Fruit fly (Drosophila melanogaster) whole organism, prepupa: ENCODE data around the gene Pxt.

Experiments used
- Blimp-1 ChIP-seq: fragments of 200-800 bp; sonication (Bioruptor generic); optimal IDR thresholded peaks from 3 replicates; lab custom pipeline; 2017; ENCODE audit warnings: missing biosample characterization, missing genetic modification characterization, mild to moderate bottlenecking, moderate library complexity, missing genetic modification reagents
- CG10631 ChIP-seq: fragments of 200-800 bp; sonication (Bioruptor generic); optimal IDR thresholded peaks from 2 replicates; lab custom pipeline; 2016; ENCODE audit warnings: missing biosample characterization, missing genetic modification characterization
- CG11762 ChIP-seq: fragments of 200-800 bp; sonication (Bioruptor generic); optimal IDR thresholded peaks from 3 replicates; lab custom pipeline; 2016; ENCODE audit warnings: missing biosample characterization, missing genetic modification characterization; ENCODE audit not compliant: insufficient read depth
- CG11902 ChIP-seq: fragments of 200-800 bp; sonication (Bioruptor generic); optimal IDR thresholded peaks from 3 replicates; lab custom pipeline; 2016; ENCODE audit warnings: missing biosample characterization, missing genetic modification characterization
- CG15336 ChIP-seq: fragments of 200-800 bp; sonication (Bioruptor generic); IDR thresholded peaks from 2 replicates; pipeline ENCODE4 v1.3.6; 2022; ENCODE audit warnings: missing biosample characterization, missing genetic modification characterization
- CG1621 ChIP-seq: fragments of 200-800 bp; sonication (Bioruptor generic); optimal IDR thresholded peaks from 3 replicates; lab custom pipeline; 2018; ENCODE audit warnings: missing biosample characterization, mild to moderate bottlenecking, missing genetic modification characterization
- CG16779 ChIP-seq: fragments of 200-800 bp; sonication (Bioruptor generic); optimal IDR thresholded peaks from 3 replicates; lab custom pipeline; 2017; ENCODE audit warnings: missing biosample characterization, mild to moderate bottlenecking, missing genetic modification characterization
- CG3032 ChIP-seq: fragments of 200-800 bp; optimal IDR thresholded peaks from 2 replicates; lab custom pipeline; 2019; ENCODE audit warnings: missing biosample characterization, mild to moderate bottlenecking, missing genetic modification characterization, moderate library complexity
- CG31627 ChIP-seq: fragments of 200-800 bp; sonication (Bioruptor generic); optimal IDR thresholded peaks from 3 replicates; lab custom pipeline; 2016; ENCODE audit warnings: missing biosample characterization, missing genetic modification characterization
- CG32006 ChIP-seq: fragments of 200-800 bp; sonication (Bioruptor generic); optimal IDR thresholded peaks from 3 replicates; lab custom pipeline; 2017; ENCODE audit warnings: missing biosample characterization, mild to moderate bottlenecking, missing genetic modification characterization
- CG34406 ChIP-seq: fragments of 200-800 bp; sonication (Bioruptor generic); optimal IDR thresholded peaks from 3 replicates; lab custom pipeline; 2016; ENCODE audit warnings: missing biosample characterization, missing genetic modification characterization
- CG3919 ChIP-seq: fragments of 200-800 bp; sonication (Bioruptor generic); optimal IDR thresholded peaks from 3 replicates; lab custom pipeline; 2016; ENCODE audit warnings: missing biosample characterization, missing genetic modification characterization
- CG4318 ChIP-seq: fragments of 200-800 bp; sonication (Bioruptor generic); optimal IDR thresholded peaks from 3 replicates; lab custom pipeline; 2017; ENCODE audit warnings: missing biosample characterization, mild to moderate bottlenecking, missing genetic modification characterization
- CG6163 ChIP-seq: fragments of 200-800 bp; sonication (Bioruptor generic); IDR thresholded peaks from 3 replicates; pipeline ENCODE4 v1.3.6; 2022; ENCODE audit warnings: missing biosample characterization, missing genetic modification characterization
- CG6276 ChIP-seq: fragments of 200-800 bp; sonication (Bioruptor generic); optimal IDR thresholded peaks from 2 replicates; lab custom pipeline; 2017; ENCODE audit warnings: missing biosample characterization, mild to moderate bottlenecking, missing genetic modification characterization
- CG6792 ChIP-seq: fragments of 200-800 bp; sonication (Bioruptor generic); optimal IDR thresholded peaks from 3 replicates; lab custom pipeline; 2016; ENCODE audit warnings: missing biosample characterization, missing genetic modification characterization
- CG6808 ChIP-seq: fragments of 200-800 bp; sonication (Bioruptor generic); optimal IDR thresholded peaks from 3 replicates; lab custom pipeline; 2017; ENCODE audit warnings: missing biosample characterization, missing genetic modification characterization, mild to moderate bottlenecking, moderate library complexity, missing genetic modification reagents
- CG6854 ChIP-seq: fragments of 200-800 bp; sonication (Bioruptor generic); optimal IDR thresholded peaks from 2 replicates; lab custom pipeline; 2017; ENCODE audit warnings: missing biosample characterization, mild to moderate bottlenecking, missing genetic modification characterization
- CG8119 ChIP-seq: fragments of 200-800 bp; sonication (Bioruptor generic); IDR thresholded peaks from 3 replicates; pipeline ENCODE4 v1.3.6; 2022; ENCODE audit warnings: missing biosample characterization, missing genetic modification characterization
- CG9139 ChIP-seq: fragments of 200-800 bp; sonication (Bioruptor generic); optimal IDR thresholded peaks from 3 replicates; lab custom pipeline; 2017; ENCODE audit warnings: missing biosample characterization, mild to moderate bottlenecking, missing genetic modification characterization
- Eip75B ChIP-seq: fragments of 200-800 bp; sonication (Bioruptor generic); optimal IDR thresholded peaks from 3 replicates; lab custom pipeline; 2016; ENCODE audit warnings: missing biosample characterization, missing genetic modification characterization
- Eip78C ChIP-seq: fragments of 200-800 bp; sonication (Bioruptor generic); peaks from one replicate; lab custom pipeline; 2016; ENCODE audit warnings: missing biosample characterization, missing genetic modification characterization
- Eip93F ChIP-seq: fragments of 200-800 bp; sonication (Bioruptor generic); optimal IDR thresholded peaks from 2 replicates; lab custom pipeline; 2016; ENCODE audit warnings: missing biosample characterization, mild to moderate bottlenecking, missing genetic modification characterization
- Ets21C ChIP-seq: fragments of 200-800 bp; sonication (Bioruptor generic); optimal IDR thresholded peaks from 3 replicates; lab custom pipeline; 2016; ENCODE audit warnings: missing biosample characterization, missing genetic modification characterization
- Gug ChIP-seq: fragments of 200-800 bp; sonication (Bioruptor generic); IDR thresholded peaks from 2 replicates; pipeline ENCODE4 v1.3.6; 2022; ENCODE audit warnings: missing biosample characterization, missing genetic modification characterization
- Hr38 ChIP-seq: sonication (Bioruptor generic); optimal IDR thresholded peaks from 2 replicates; lab custom pipeline; 2016; ENCODE audit warnings: missing biosample characterization, missing genetic modification characterization
- Hr4 ChIP-seq: fragments of 200-800 bp; sonication (Bioruptor generic); optimal IDR thresholded peaks from 3 replicates; lab custom pipeline; 2016; ENCODE audit warnings: missing biosample characterization, missing genetic modification characterization
- Lpt ChIP-seq: fragments of 200-800 bp; sonication (Bioruptor generic); optimal IDR thresholded peaks from 3 replicates; lab custom pipeline; 2016; ENCODE audit warnings: missing biosample characterization, missing genetic modification characterization
- Met ChIP-seq: fragments of 200-800 bp; sonication (Bioruptor generic); optimal IDR thresholded peaks from 3 replicates; lab custom pipeline; 2016; ENCODE audit warnings: missing biosample characterization, missing genetic modification characterization
- OdsH ChIP-seq: fragments of 200-800 bp; sonication (Bioruptor generic); optimal IDR thresholded peaks from 3 replicates; lab custom pipeline; 2016; ENCODE audit warnings: missing biosample characterization, missing genetic modification characterization
- Sox102F ChIP-seq: fragments of 200-800 bp; sonication (Bioruptor generic); optimal IDR thresholded peaks from 2 replicates; lab custom pipeline; 2016; ENCODE audit warnings: missing biosample characterization, mild to moderate bottlenecking, missing genetic modification characterization
- cyc ChIP-seq: fragments of 200-800 bp; sonication (Bioruptor generic); optimal IDR thresholded peaks from 3 replicates; lab custom pipeline; 2016; ENCODE audit warnings: missing biosample characterization, missing genetic modification characterization
- dac ChIP-seq: fragments of 200-800 bp; sonication (Bioruptor generic); optimal IDR thresholded peaks from 2 replicates; lab custom pipeline; 2017; ENCODE audit warnings: missing biosample characterization, mild to moderate bottlenecking, missing genetic modification characterization
- dsx ChIP-seq: fragments of 200-800 bp; optimal IDR thresholded peaks from 3 replicates; lab custom pipeline; 2019; ENCODE audit warnings: missing biosample characterization, mild to moderate bottlenecking, missing genetic modification characterization, moderate library complexity; ENCODE audit not compliant: poor library complexity, severe bottlenecking
- esn ChIP-seq: fragments of 200-800 bp; sonication (Bioruptor generic); optimal IDR thresholded peaks from 2 replicates; lab custom pipeline; 2016; ENCODE audit warnings: missing biosample characterization, mild to moderate bottlenecking, missing genetic modification characterization, moderate library complexity
- fd59A ChIP-seq: fragments of 200-800 bp; sonication (Bioruptor generic); optimal IDR thresholded peaks from 2 replicates; lab custom pipeline; 2017; ENCODE audit warnings: missing biosample characterization, mild to moderate bottlenecking, missing genetic modification characterization, missing genetic modification reagents
- fd85E ChIP-seq: fragments of 200-800 bp; sonication (Bioruptor generic); optimal IDR thresholded peaks from 3 replicates; lab custom pipeline; 2016; ENCODE audit warnings: missing biosample characterization, missing genetic modification characterization
- fkh ChIP-seq: fragments of 200-800 bp; sonication (Bioruptor generic); optimal IDR thresholded peaks from 3 replicates; lab custom pipeline; 2017; ENCODE audit warnings: missing biosample characterization, mild to moderate bottlenecking, missing genetic modification characterization, moderate library complexity
- lz ChIP-seq: fragments of 200-800 bp; sonication (Bioruptor generic); optimal IDR thresholded peaks from 3 replicates; lab custom pipeline; 2016; ENCODE audit warnings: missing biosample characterization, missing genetic modification characterization
- net ChIP-seq: fragments of 200-800 bp; sonication (Bioruptor generic); optimal IDR thresholded peaks from 3 replicates; lab custom pipeline; 2016; ENCODE audit warnings: missing biosample characterization, missing genetic modification characterization
- pdm3 ChIP-seq: fragments of 200-800 bp; sonication (Bioruptor generic); optimal IDR thresholded peaks from 3 replicates; lab custom pipeline; 2016; ENCODE audit warnings: missing biosample characterization, missing genetic modification characterization
- ss ChIP-seq, 2 experiments: fragments of 200-800 bp; sonication (Bioruptor generic); optimal IDR thresholded peaks; 2 replicates in 1 of 2; 3 replicates in 1 of 2; lab custom pipeline; 2017 to 2018; ENCODE audit warnings: mild to moderate bottlenecking in 2 of 2, missing biosample characterization in 2 of 2, missing genetic modification characterization in 2 of 2, moderate library complexity in 1 of 2
- svp ChIP-seq: fragments of 200-800 bp; sonication (Bioruptor generic); peaks from one replicate; lab custom pipeline; 2016; ENCODE audit warnings: missing biosample characterization, missing genetic modification characterization
- topi ChIP-seq: fragments of 200-800 bp; sonication (Bioruptor generic); optimal IDR thresholded peaks from 3 replicates; lab custom pipeline; 2016; ENCODE audit warnings: missing biosample characterization, missing genetic modification characterization
- vri ChIP-seq: fragments of 200-800 bp; sonication (Bioruptor generic); optimal IDR thresholded peaks from 3 replicates; lab custom pipeline; 2016; ENCODE audit warnings: missing biosample characterization, mild to moderate bottlenecking, missing genetic modification characterization

Pxt gene

dm6 chr3R:17686875-17687274, 32.4 kb upstream of the Pxt start, which contains the start of gene CG31249:
Gene CG31249, minus strand, starts transcription at chr3R:17687071.
- TF ChIP-seq Hr4 (GFP tag; lab: Kevin White, UChicago) (no peak), CG3919 (GFP tag; lab: Kevin White, UChicago) (no peak), Sox102F (GFP tag; lab: Kevin White, UChicago) (no peak), Eip78C (no peak), CG3032 (tag; lab: Kevin White, UChicago) (peak; percentile 18), CG32006 (GFP tag; lab: Kevin White, UChicago) (no peak), esn (GFP tag; lab: Kevin White, UChicago) (peak; percentile 46)

dm6 chr3R:17699891-17700487, 19.3 kb upstream of the Pxt start:
- TF ChIP-seq CG6854 (GFP tag; lab: Kevin White, UChicago) (peak; percentile 82), svp (GFP tag; lab: Kevin White, UChicago) (peak; percentile 79), CG31627 (no peak), Lpt (GFP tag; lab: Kevin White, UChicago) (peak; percentile 77)

- TF ChIP-seq CG15336 (GFP tag; lab: Robert Waterston, UW): peak; percentile 99
- peak; percentile 93 for TF ChIP-seq Sox102F (GFP tag; lab: Kevin White, UChicago)
- TF ChIP-seq CG3032 (tag; lab: Kevin White, UChicago): peak; percentile 99
- TF ChIP-seq vri (GFP tag; lab: Kevin White, UChicago): peak; percentile 84
- TF ChIP-seq CG31627: peak; percentile 87
- peak; percentile 97 for TF ChIP-seq CG16779 (tag; lab: Kevin White, UChicago)
- peak; percentile 98 for TF ChIP-seq dsx (GFP tag; lab: Kevin White, UChicago)
- peak; percentile 97 for TF ChIP-seq CG6163
- peak; percentile 83 for TF ChIP-seq CG1621 (tag; lab: Kevin White, UChicago)
- TF ChIP-seq lz (GFP tag; lab: Kevin White, UChicago): peak; percentile 94
- peak; percentile 94 for TF ChIP-seq Eip93F (GFP tag; lab: Kevin White, UChicago)
- peak; percentile 96 for TF ChIP-seq CG3919 (GFP tag; lab: Kevin White, UChicago)
- TF ChIP-seq esn (GFP tag; lab: Kevin White, UChicago): peak; percentile 98
- TF ChIP-seq Eip75B (GFP tag; lab: Kevin White, UChicago): peak; percentile 91
- peak; percentile 96 for TF ChIP-seq net (GFP tag; lab: Kevin White, UChicago)
- TF ChIP-seq pdm3 (GFP tag; lab: Kevin White, UChicago): peak; percentile 92
- TF ChIP-seq Hr38 (GFP tag; lab: Kevin White, UChicago): no peak
- TF ChIP-seq CG4318: peak; percentile 96
- peak; percentile 94 for TF ChIP-seq Met (GFP tag; lab: Kevin White, UChicago)
- peak; percentile 97 to 98 for TF ChIP-seq ss (GFP tag; optimal IDR thresholded peaks at IDR 0.05; lab: Kevin White, UChicago)
- peak; percentile 96 for TF ChIP-seq CG11762 (GFP tag; lab: Kevin White, UChicago)
- peak; percentile 97 for TF ChIP-seq CG6808 (GFP tag; lab: Kevin White, UChicago)
- TF ChIP-seq CG11902 (GFP tag; lab: Kevin White, UChicago): peak; percentile 95
- peak; percentile 99 for TF ChIP-seq CG8119 (GFP tag; lab: Robert Waterston, UW)
- TF ChIP-seq cyc (GFP tag; lab: Kevin White, UChicago): peak; percentile 88
- peak; percentile 99 for TF ChIP-seq CG34406 (GFP tag; lab: Kevin White, UChicago)
- peak; percentile 98 for TF ChIP-seq CG6276
- peak; percentile 99 for TF ChIP-seq CG10631 (GFP tag; lab: Kevin White, UChicago)
- peak; percentile 91 for TF ChIP-seq topi (GFP tag; lab: Kevin White, UChicago)
- TF ChIP-seq CG9139 (GFP tag; lab: Kevin White, UChicago): peak; percentile 97
- peak; percentile 98 for TF ChIP-seq CG6792 (GFP tag; lab: Kevin White, UChicago)
- TF ChIP-seq OdsH: peak; percentile 99
- peak; percentile 97 for TF ChIP-seq Gug (GFP tag; lab: Robert Waterston, UW)
- peak; percentile 91 for TF ChIP-seq fd59A (GFP tag; lab: Kevin White, UChicago)
- TF ChIP-seq CG6854 (GFP tag; lab: Kevin White, UChicago): peak; percentile 83
- TF ChIP-seq Blimp-1: peak; percentile 95
- peak; percentile 80 for TF ChIP-seq Ets21C
- peak; percentile 82 for TF ChIP-seq fkh (GFP tag; lab: Kevin White, UChicago)
- peak; percentile 89 for TF ChIP-seq dac (GFP tag; lab: Kevin White, UChicago)
- peak; percentile 76 for TF ChIP-seq fd85E
These were observed 18.6 kb upstream of the Pxt start for dm6 chr3R:17700488-17701130.
